Fruit fly (Drosophila melanogaster) whole organism, embryonic: ENCODE results near the gene CG10317.

Experiments
- Abd-B ChIP-seq: fragments of 200-800 bp; sonication (Bioruptor generic); optimal IDR thresholded peaks from 2 replicates; lab custom pipeline; 2018; ENCODE audit warnings: missing biosample characterization, mild to moderate bottlenecking, missing genetic modification characterization, moderate library complexity
- Atf6 ChIP-seq: fragments of 200-800 bp; sonication (Bioruptor generic); IDR thresholded peaks from 2 replicates; pipeline ENCODE4 v1.3.6; 2022; ENCODE audit warnings: missing biosample characterization, missing genetic modification characterization
- CG11093 ChIP-seq: fragments of 200-800 bp; sonication (Bioruptor generic); IDR thresholded peaks from 3 replicates; pipeline ENCODE4 v1.3.6; 2022; ENCODE audit warnings: missing biosample characterization, missing genetic modification characterization
- CG13287 ChIP-seq: fragments of 200-800 bp; sonication (Bioruptor generic); IDR thresholded peaks from 2 replicates; pipeline ENCODE4 v1.3.6; 2022; ENCODE audit warnings: missing biosample characterization, missing genetic modification characterization; ENCODE audit not compliant: partially characterized antibody
- CG13424 ChIP-seq: fragments of 200-800 bp; sonication (Bioruptor generic); optimal IDR thresholded peaks from 2 replicates; lab custom pipeline; 2019; ENCODE audit warnings: missing biosample characterization, mild to moderate bottlenecking, missing genetic modification characterization, moderate library complexity
- CG1529 ChIP-seq: fragments of 200-800 bp; sonication (Bioruptor generic); optimal IDR thresholded peaks from 3 replicates; lab custom pipeline; 2018; ENCODE audit warnings: missing biosample characterization, missing genetic modification characterization
- CG1603 ChIP-seq: fragments of 200-800 bp; sonication (Bioruptor generic); optimal IDR thresholded peaks from 2 replicates; lab custom pipeline; 2019; ENCODE audit warnings: missing biosample characterization, mild to moderate bottlenecking, missing genetic modification characterization, moderate library complexity
- CG16863 ChIP-seq: fragments of 200-800 bp; sonication (Bioruptor generic); optimal IDR thresholded peaks from 3 replicates; lab custom pipeline; 2016; ENCODE audit warnings: missing biosample characterization, missing genetic modification characterization
- CG2202 ChIP-seq: fragments of 200-800 bp; sonication (Bioruptor generic); optimal IDR thresholded peaks from 2 replicates; lab custom pipeline; 2018; ENCODE audit warnings: missing biosample characterization, mild to moderate bottlenecking, missing genetic modification characterization
- CG31224 ChIP-seq: fragments of 200-800 bp; sonication (Bioruptor generic); IDR thresholded peaks from 2 replicates; pipeline ENCODE4 v1.3.6; 2022; ENCODE audit warnings: missing biosample characterization, missing genetic modification characterization
- CG3838 ChIP-seq: fragments of 200-800 bp; sonication (Bioruptor generic); optimal IDR thresholded peaks from 3 replicates; lab custom pipeline; 2016; ENCODE audit warnings: missing biosample characterization, missing genetic modification characterization
- CG3995 ChIP-seq: fragments of 200-800 bp; sonication (Bioruptor generic); optimal IDR thresholded peaks from 3 replicates; lab custom pipeline; 2016; ENCODE audit warnings: missing biosample characterization, missing genetic modification characterization
- CG4328 ChIP-seq: fragments of 200-800 bp; sonication (Bioruptor generic); optimal IDR thresholded peaks from 3 replicates; lab custom pipeline; 2017; ENCODE audit warnings: missing biosample characterization, missing genetic modification reagents, missing genetic modification characterization
- CG4424 ChIP-seq: fragments of 200-800 bp; sonication (Bioruptor generic); optimal IDR thresholded peaks from 3 replicates; lab custom pipeline; 2016; ENCODE audit warnings: missing biosample characterization, missing genetic modification characterization
- CG4617 ChIP-seq: fragments of 200-800 bp; sonication (Bioruptor generic); optimal IDR thresholded peaks from 3 replicates; lab custom pipeline; 2016; ENCODE audit warnings: missing biosample characterization, missing genetic modification characterization, borderline replicate concordance
- CG5245 ChIP-seq: fragments of 200-800 bp; sonication (Bioruptor generic); optimal IDR thresholded peaks from 3 replicates; lab custom pipeline; 2016; ENCODE audit warnings: missing biosample characterization, missing genetic modification characterization
- CG6791 ChIP-seq: fragments of 200-800 bp; sonication (Bioruptor generic); IDR thresholded peaks from 3 replicates; pipeline ENCODE4 v1.3.6; 2022; ENCODE audit warnings: missing biosample characterization, missing genetic modification characterization; ENCODE audit not compliant: partially characterized antibody
- CG7271 ChIP-seq: fragments of 200-800 bp; sonication (Bioruptor generic); optimal IDR thresholded peaks from 2 replicates; lab custom pipeline; 2018; ENCODE audit warnings: missing biosample characterization, mild to moderate bottlenecking, missing genetic modification characterization, moderate library complexity
- CG7963 ChIP-seq: fragments of 200-800 bp; sonication (Bioruptor generic); IDR thresholded peaks from 3 replicates; pipeline ENCODE4 v1.3.6; 2022; ENCODE audit warnings: missing biosample characterization, missing genetic modification characterization; ENCODE audit not compliant: partially characterized antibody
- CHES-1-like ChIP-seq: fragments of 200-800 bp; sonication (Bioruptor generic); optimal IDR thresholded peaks from 2 replicates; lab custom pipeline; 2016; ENCODE audit warnings: missing biosample characterization, missing genetic modification characterization
- Dp ChIP-seq: fragments of 200-800 bp; sonication (Bioruptor generic); optimal IDR thresholded peaks from 2 replicates; lab custom pipeline; 2018; ENCODE audit warnings: missing biosample characterization, mild to moderate bottlenecking, missing genetic modification characterization, moderate library complexity
- Gsc ChIP-seq: fragments of 200-800 bp; sonication (Bioruptor generic); IDR thresholded peaks from 2 replicates; pipeline ENCODE4 v1.3.6; 2022; ENCODE audit warnings: missing biosample characterization, missing genetic modification characterization
- HHEX ChIP-seq: fragments of 200-800 bp; sonication (Bioruptor generic); optimal IDR thresholded peaks from 3 replicates; lab custom pipeline; 2017; ENCODE audit warnings: missing biosample characterization, mild to moderate bottlenecking, missing genetic modification characterization, missing genetic modification reagents
- Hand ChIP-seq: fragments of 200-800 bp; sonication (Bioruptor generic); optimal IDR thresholded peaks from 2 replicates; lab custom pipeline; 2017; ENCODE audit warnings: mild to moderate bottlenecking, missing biosample characterization, missing genetic modification reagents, missing genetic modification characterization
- Hr51 ChIP-seq, 2 experiments: fragments of 200-800 bp; sonication (Bioruptor generic); optimal IDR thresholded peaks; 2 replicates in 1 of 2; 3 replicates in 1 of 2; lab custom pipeline; 2016 to 2018; ENCODE audit warnings: missing biosample characterization in 2 of 2, missing genetic modification characterization in 2 of 2, mild to moderate bottlenecking in 1 of 2, moderate library complexity in 1 of 2
- Max ChIP-seq: fragments of 200-800 bp; sonication (Bioruptor generic); optimal IDR thresholded peaks from 2 replicates; lab custom pipeline; 2016; ENCODE audit warnings: missing biosample characterization, mild to moderate bottlenecking, missing genetic modification characterization
- Nf-YA ChIP-seq: fragments of 200-800 bp; sonication (Bioruptor generic); IDR thresholded peaks from 2 replicates; pipeline ENCODE4 v1.3.6; 2022; ENCODE audit warnings: missing biosample characterization, missing genetic modification characterization
- Opbp ChIP-seq: fragments of 200-800 bp; sonication (Bioruptor generic); IDR thresholded peaks from 3 replicates; pipeline ENCODE4 v1.3.6; 2022; ENCODE audit warnings: missing biosample characterization, missing genetic modification characterization; ENCODE audit not compliant: partially characterized antibody
- Optix ChIP-seq: fragments of 200-800 bp; sonication (Bioruptor generic); IDR thresholded peaks from 3 replicates; pipeline ENCODE4 v1.3.6; 2022; ENCODE audit warnings: missing biosample characterization, missing genetic modification characterization
- PHDP ChIP-seq: fragments of 200-800 bp; sonication (Bioruptor generic); optimal IDR thresholded peaks from 3 replicates; lab custom pipeline; 2018; ENCODE audit warnings: missing biosample characterization, mild to moderate bottlenecking, missing genetic modification characterization, moderate library complexity
- Pdp1 ChIP-seq, 2 experiments: fragments of 200-800 bp; sonication (Bioruptor generic); optimal IDR thresholded peaks; 3 replicates each; lab custom pipeline; 2016; ENCODE audit warnings: missing biosample characterization in 2 of 2, missing genetic modification characterization in 2 of 2, mild to moderate bottlenecking in 1 of 2, moderate library complexity in 1 of 2
- Trl ChIP-seq, 3 experiments: fragments of >200 bp in 2 of 3; fragments of 200-800 bp in 1 of 3; sonication (Bioruptor generic) in 1 of 3; optimal IDR thresholded peaks; 2 replicates in 1 of 3; 3 replicates in 2 of 3; lab custom pipeline; 2016 to 2017; ENCODE audit warnings: missing biosample characterization in 1 of 3, missing genetic modification characterization in 1 of 3
- ac ChIP-seq: fragments of 200-800 bp; sonication (Bioruptor generic); optimal IDR thresholded peaks from 3 replicates; lab custom pipeline; 2017; ENCODE audit warnings: missing biosample characterization, mild to moderate bottlenecking, missing genetic modification characterization
- ap ChIP-seq: fragments of 200-800 bp; sonication (Bioruptor generic); IDR thresholded peaks from 2 replicates; pipeline ENCODE4 v1.3.6; 2022; ENCODE audit warnings: missing biosample characterization, missing genetic modification characterization
- ara ChIP-seq: fragments of 200-800 bp; sonication (Bioruptor generic); IDR thresholded peaks from 2 replicates; pipeline ENCODE4 v1.3.6; 2022; ENCODE audit warnings: missing biosample characterization, missing genetic modification characterization
- bsh ChIP-seq, 2 experiments: fragments of 200-800 bp; sonication (Bioruptor generic); optimal IDR thresholded peaks; 2 replicates each; lab custom pipeline; 2017 to 2018; ENCODE audit warnings: mild to moderate bottlenecking in 2 of 2, missing biosample characterization in 2 of 2, missing genetic modification characterization in 2 of 2, moderate library complexity in 1 of 2
- chif ChIP-seq, 2 experiments: fragments of 200-800 bp; sonication (Bioruptor generic); optimal IDR thresholded peaks; 3 replicates each; lab custom pipeline; 2016; ENCODE audit warnings: missing biosample characterization in 2 of 2, missing genetic modification characterization in 2 of 2
- dm ChIP-seq: fragments of 200-800 bp; sonication (Bioruptor generic); optimal IDR thresholded peaks from 3 replicates; lab custom pipeline; 2016; ENCODE audit warnings: missing biosample characterization, missing genetic modification characterization
- emc ChIP-seq: fragments of 200-800 bp; sonication (Bioruptor generic); optimal IDR thresholded peaks from 2 replicates; lab custom pipeline; 2016; ENCODE audit warnings: missing biosample characterization, missing genetic modification characterization
- fd3F ChIP-seq: fragments of 200-800 bp; sonication (Bioruptor generic); optimal IDR thresholded peaks from 2 replicates; lab custom pipeline; 2018; ENCODE audit warnings: missing biosample characterization, mild to moderate bottlenecking, missing genetic modification characterization, moderate library complexity
- fd96Cb ChIP-seq: fragments of 200-800 bp; sonication (Bioruptor generic); optimal IDR thresholded peaks from 2 replicates; lab custom pipeline; 2018; ENCODE audit warnings: missing biosample characterization, mild to moderate bottlenecking, missing genetic modification characterization, moderate library complexity
- gsb-n ChIP-seq: fragments of 200-800 bp; sonication (Bioruptor generic); optimal IDR thresholded peaks from 3 replicates; lab custom pipeline; 2018; ENCODE audit warnings: missing biosample characterization, mild to moderate bottlenecking, missing genetic modification characterization
- maf-S ChIP-seq: fragments of 200-800 bp; sonication (Bioruptor generic); optimal IDR thresholded peaks from 2 replicates; lab custom pipeline; 2016; ENCODE audit warnings: missing biosample characterization, missing genetic modification characterization
- odd ChIP-seq: fragments of 200-800 bp; sonication (Bioruptor generic); optimal IDR thresholded peaks from 2 replicates; lab custom pipeline; 2017; ENCODE audit warnings: missing biosample characterization, mild to moderate bottlenecking, missing genetic modification characterization
- sc ChIP-seq, 3 experiments: fragments of >200 bp in 2 of 3; fragments of 200-800 bp in 1 of 3; sonication (Bioruptor generic) in 1 of 3; optimal IDR thresholded peaks; 2 replicates in 2 of 3; 3 replicates in 1 of 3; lab custom pipeline; 2017; ENCODE audit warnings: mild to moderate bottlenecking in 1 of 3, missing biosample characterization in 1 of 3, missing genetic modification characterization in 1 of 3, missing genetic modification reagents in 1 of 3
- sens ChIP-seq: fragments of 200-800 bp; sonication (Bioruptor generic); peaks from one replicate; lab custom pipeline; 2016; ENCODE audit warnings: missing biosample characterization, missing genetic modification characterization
- seq ChIP-seq: fragments of 200-800 bp; sonication (Bioruptor generic); IDR thresholded peaks from 2 replicates; pipeline ENCODE4 v1.3.6; 2022; ENCODE audit warnings: missing biosample characterization, missing genetic modification characterization
- sim ChIP-seq: fragments of 200-800 bp; sonication (Bioruptor generic); IDR thresholded peaks from 2 replicates; pipeline ENCODE4 v1.3.6; 2022; ENCODE audit warnings: missing biosample characterization, missing genetic modification characterization
- slp2 ChIP-seq: fragments of 200-800 bp; sonication (Bioruptor generic); optimal IDR thresholded peaks from 2 replicates; lab custom pipeline; 2016; ENCODE audit warnings: missing biosample characterization, missing genetic modification characterization
- vvl ChIP-seq: fragments of 200-800 bp; sonication (Bioruptor generic); IDR thresholded peaks from 2 replicates; pipeline ENCODE4 v1.3.6; 2022; ENCODE audit warnings: missing biosample characterization, missing genetic modification characterization

The CG10317 gene

dm6 chr3R:16359098-16359497, 11.2 kb downstream of the CG10317 start, which contains the start of gene CG17931 (continued):
- TF ChIP-seq maf-S (GFP tag; lab: Kevin White, UChicago) (no peak), sens (peak; percentile 81), ap (no peak), CG3838 (GFP tag; lab: Kevin White, UChicago) (no peak), CG4424 (GFP tag; lab: Kevin White, UChicago) (no peak), ac (GFP tag; lab: Kevin White, UChicago) (no peak), seq (GFP tag; lab: Robert Waterston, UW) (no peak), fd3F (GFP tag; lab: Kevin White, UChicago) (no peak), CG11093 (no peak), fd96Cb (tag; lab: Kevin White, UChicago) (no peak), chif (GFP tag; optimal IDR thresholded peaks at IDR 0.05; lab: Kevin White, UChicago) (no peak), CG3995 (GFP tag; lab: Kevin White, UChicago) (no peak), CHES-1-like (GFP tag; lab: Kevin White, UChicago) (peak; percentile 20), emc (GFP tag; lab: Kevin White, UChicago) (no peak), Hr51 (GFP tag; optimal IDR thresholded peaks at IDR 0.05; lab: Kevin White, UChicago) (no peak), Opbp (GFP tag; lab: Robert Waterston, UW) (peak; percentile 56; the same call in 2 of the 3 replicates), CG1529 (GFP tag; lab: Kevin White, UChicago) (no peak), CG5245 (GFP tag; lab: Kevin White, UChicago) (no peak), Gsc (GFP tag; lab: Robert Waterston, UW) (no peak), CG13424 (tag; lab: Kevin White, UChicago) (no peak), Pdp1 (GFP tag; optimal IDR thresholded peaks at IDR 0.05; lab: Kevin White, UChicago) (peak in 1 of 2 experiments; percentile 58), Trl (optimal IDR thresholded peaks at IDR 0.05; lab: Kevin White, UChicago) (no peak), Trl (GFP tag; optimal IDR thresholded peaks at IDR 0.05; lab: Kevin White, UChicago) (no peak), CG1603 (tag; lab: Kevin White, UChicago) (peak; percentile 86), ara (no peak), CG13287 (peak; percentile 52; the same call in 1 of the 2 replicates), gsb-n (tag; lab: Kevin White, UChicago) (peak; percentile 8), Optix (GFP tag; lab: Robert Waterston, UW) (no peak), bsh (GFP tag; optimal IDR thresholded peaks at IDR 0.05; lab: Kevin White, UChicago) (no peak), Nf-YA (GFP tag; lab: Robert Waterston, UW) (no peak), sc (optimal IDR thresholded peaks at IDR 0.05; lab: Kevin White, UChicago) (no peak), sc (GFP tag; optimal IDR thresholded peaks at IDR 0.05; lab: Kevin White, UChicago) (no peak), CG4617 (GFP tag; lab: Kevin White, UChicago) (peak; percentile 97), CG16863 (GFP tag; lab: Kevin White, UChicago) (no peak), sim (GFP tag; lab: Robert Waterston, UW) (no peak), PHDP (tag; lab: Kevin White, UChicago) (no peak), CG7271 (tag; lab: Kevin White, UChicago) (no peak), CG4328 (no peak), Hand (GFP tag; lab: Kevin White, UChicago) (no peak), CG2202 (no peak), Max (GFP tag; lab: Kevin White, UChicago) (no peak), HHEX (GFP tag; lab: Kevin White, UChicago) (no peak), Atf6 (GFP tag; lab: Robert Waterston, UW) (no peak), Dp (peak; percentile 88), CG6791 (GFP tag; lab: Robert Waterston, UW) (no peak), CG7963 (no peak), Abd-B (GFP tag; lab: Kevin White, UChicago) (peak; percentile 27), odd (GFP tag; lab: Kevin White, UChicago) (no peak), vvl (GFP tag; lab: Robert Waterston, UW) (no peak), dm (GFP tag; lab: Kevin White, UChicago) (peak; percentile 2), CG31224 (GFP tag; lab: Robert Waterston, UW) (no peak), slp2 (GFP tag; lab: Kevin White, UChicago) (no peak)
